Fruit fly (Drosophila melanogaster) whole organism, adult: ENCODE results near the gene CG7601.

ENCODE experiments used
- CG1620 ChIP-seq: fragments of 200-800 bp; sonication (Bioruptor generic); optimal IDR thresholded peaks from 2 replicates; lab custom pipeline; 2016; ENCODE audit warnings: missing biosample characterization, missing genetic modification characterization
- CG33017 ChIP-seq: fragments of 200-800 bp; sonication (Bioruptor generic); optimal IDR thresholded peaks from 2 replicates; lab custom pipeline; 2018; ENCODE audit warnings: missing biosample characterization, mild to moderate bottlenecking, missing genetic modification characterization, moderate library complexity
- CG7101 ChIP-seq: fragments of 200-800 bp; sonication (Bioruptor generic); optimal IDR thresholded peaks from 2 replicates; lab custom pipeline; 2018; ENCODE audit warnings: missing biosample characterization, mild to moderate bottlenecking, missing genetic modification characterization, moderate library complexity
- Clk ChIP-seq: fragments of 200-800 bp; sonication (Bioruptor generic); optimal IDR thresholded peaks from 2 replicates; lab custom pipeline; 2017; ENCODE audit warnings: missing biosample characterization, missing genetic modification characterization
- kay ChIP-seq: fragments of 200-800 bp; sonication (Bioruptor generic); peaks from one replicate; lab custom pipeline; 2016; ENCODE audit warnings: missing biosample characterization, missing genetic modification characterization, borderline replicate concordance

dm6 chr3R:29785242-29785641 is 48.7 kb upstream of the CG7601 start:
- no peak for TF ChIP-seq CG7101 (tag; lab: Kevin White, UChicago)
- no peak for TF ChIP-seq kay (GFP tag; lab: Kevin White, UChicago)
- TF ChIP-seq CG33017 (tag; lab: Kevin White, UChicago), result no peak
- no peak for TF ChIP-seq Clk (GFP tag; lab: Kevin White, UChicago)
- no peak for TF ChIP-seq CG1620 (GFP tag; lab: Kevin White, UChicago)
